Worm (Caenorhabditis elegans): ENCODE results near the gene cnb-1.

- no peak for TF ChIP-seq ZK546.5 (tag; optimal IDR thresholded peaks at IDR 0.05)
- no peak for TF ChIP-seq nhr-25 (tag; optimal IDR thresholded peaks at IDR 0.05)
- no peak for TF ChIP-seq lin-15B (tag; optimal IDR thresholded peaks at IDR 0.05)
- TF ChIP-seq unc-39 (tag; optimal IDR thresholded peaks at IDR 0.05): no peak
- no peak for TF ChIP-seq snpc-4 (tag; optimal IDR thresholded peaks at IDR 0.05)
- TF ChIP-seq pqm-1 (tag; optimal IDR thresholded peaks at IDR 0.05): no peak
- TF ChIP-seq sea-2 (GFP tag; optimal IDR thresholded peaks at IDR 0.05): no peak
- no peak for TF ChIP-seq jun-1 (tag; optimal IDR thresholded peaks at IDR 0.05)
- TF ChIP-seq nhr-77 (tag; optimal IDR thresholded peaks at IDR 0.05): no peak
- no peak for TF ChIP-seq nhr-76 (tag; optimal IDR thresholded peaks at IDR 0.05)
- no peak for TF ChIP-seq elt-2 (tag; optimal IDR thresholded peaks at IDR 0.05)
- no peak for TF ChIP-seq fos-1 (tag; optimal IDR thresholded peaks at IDR 0.05)
Observed at ce11 chrV:11336877-11337276, 38.7 kb upstream of the cnb-1 start.

All from whole organism, L3 larva.